Worm (Caenorhabditis elegans) whole organism, young adult: ENCODE measurements around the gene gur-5.

Source experiments
- C17E4.6 ChIP-seq: fragments of 200-800 bp; sonication (Bioruptor generic); IDR thresholded peaks from 2 replicates; pipeline ENCODE4 v1.3.6; 2022; ENCODE audit warnings: missing genetic modification reagents, missing genetic modification characterization, missing compliant biosample characterization
- D2030.7 ChIP-seq: fragments of 200-800 bp; sonication (Bioruptor generic); IDR thresholded peaks from 2 replicates; pipeline ENCODE4 v1.3.6; 2022; ENCODE audit warnings: missing genetic modification reagents, missing genetic modification characterization, missing compliant biosample characterization
- F39B2.1 ChIP-seq: fragments of 200-800 bp; sonication (Bioruptor generic); IDR thresholded peaks from 2 replicates; pipeline ENCODE4 v1.3.6; 2022; ENCODE audit warnings: missing genetic modification reagents, missing genetic modification characterization, missing compliant biosample characterization
- F49E8.2 ChIP-seq: sonication (generic microtip); optimal IDR thresholded peaks from 3 replicates; lab custom pipeline; 2017; ENCODE audit warnings: missing genetic modification characterization, mild to moderate bottlenecking, missing compliant biosample characterization, antibody characterized with exemption, moderate library complexity; ENCODE audit not compliant: insufficient read depth
- F52B5.7 ChIP-seq: sonication (generic microtip); optimal IDR thresholded peaks from 2 replicates; lab custom pipeline; 2016; ENCODE audit warnings: mild to moderate bottlenecking, missing genetic modification characterization, missing compliant biosample characterization
- F57A8.1 ChIP-seq: fragments of 200-800 bp; sonication (Bioruptor generic); optimal IDR thresholded peaks from 2 replicates; lab custom pipeline; 2018; ENCODE audit warnings: mild to moderate bottlenecking, missing genetic modification characterization, moderate library complexity, missing compliant biosample characterization
- K11D2.4 ChIP-seq: fragments of 200-800 bp; sonication (Bioruptor generic); IDR thresholded peaks from 2 replicates; pipeline ENCODE4 v1.3.6; 2022; ENCODE audit warnings: missing genetic modification reagents, missing genetic modification characterization, missing compliant biosample characterization
- K12H6.12 ChIP-seq: fragments of 200-800 bp; sonication (Bioruptor generic); optimal IDR thresholded peaks from 2 replicates; lab custom pipeline; 2018; ENCODE audit warnings: mild to moderate bottlenecking, missing genetic modification characterization, missing compliant biosample characterization
- T26A5.8 ChIP-seq: sonication (generic microtip); optimal IDR thresholded peaks from 2 replicates; lab custom pipeline; 2016; ENCODE audit warnings: missing genetic modification characterization, missing compliant biosample characterization
- Y53F4B.3 ChIP-seq: fragments of 200-800 bp; sonication (Bioruptor generic); IDR thresholded peaks from 2 replicates; pipeline ENCODE4 v1.3.6; 2022; ENCODE audit warnings: missing genetic modification reagents, missing genetic modification characterization, missing compliant biosample characterization
- Y53G8AR.9 ChIP-seq: fragments of 200-800 bp; sonication (Bioruptor generic); conservative IDR thresholded peaks from 2 replicates; pipeline ENCODE4 v1.3.6; 2022; ENCODE audit warnings: missing genetic modification reagents, missing genetic modification characterization, missing compliant biosample characterization
- Y56A3A.18 ChIP-seq: fragments of 200-800 bp; sonication (Bioruptor generic); IDR thresholded peaks from 2 replicates; pipeline ENCODE4 v1.3.6; 2022; ENCODE audit warnings: missing genetic modification reagents, missing genetic modification characterization, missing compliant biosample characterization
- Y79H2A.3 ChIP-seq: fragments of 200-800 bp; sonication (Bioruptor generic); conservative IDR thresholded peaks from 2 replicates; pipeline ENCODE4 v1.3.6; 2022; ENCODE audit warnings: missing genetic modification reagents, missing genetic modification characterization, missing compliant biosample characterization
- aptf-3 ChIP-seq: fragments of 200-800 bp; sonication (Bioruptor generic); IDR thresholded peaks from 2 replicates; pipeline ENCODE4 v1.3.6; 2022; ENCODE audit warnings: missing genetic modification characterization, missing compliant biosample characterization
- atf-7 ChIP-seq: sonication (generic microtip); optimal IDR thresholded peaks from 2 replicates; lab custom pipeline; 2017; ENCODE audit warnings: mild to moderate bottlenecking, missing genetic modification characterization, missing compliant biosample characterization
- ccch-3 ChIP-seq: fragments of 200-800 bp; sonication (Bioruptor generic); optimal IDR thresholded peaks from 2 replicates; lab custom pipeline; 2018; ENCODE audit warnings: mild to moderate bottlenecking, missing genetic modification characterization, missing compliant biosample characterization
- cebp-1 ChIP-seq, 2 experiments: fragments of 200-800 bp in 1 of 2; sonication (Bioruptor generic) in 1 of 2; sonication (generic microtip) in 1 of 2; IDR thresholded peaks in 1 of 2; optimal IDR thresholded peaks in 1 of 2; 2 replicates each; pipeline versions ENCODE4 v1.3.6 to Lab custom; 2017 to 2022; ENCODE audit warnings: missing compliant biosample characterization in 2 of 2, missing genetic modification characterization in 2 of 2, mild to moderate bottlenecking in 1 of 2, missing genetic modification reagents in 1 of 2, moderate library complexity in 1 of 2
- ceh-40 ChIP-seq: fragments of 200-800 bp; sonication (Bioruptor generic); IDR thresholded peaks from 2 replicates; pipeline ENCODE4 v1.3.6; 2022; ENCODE audit warnings: missing genetic modification characterization, missing compliant biosample characterization
- ceh-58 ChIP-seq: fragments of 200-800 bp; sonication (Bioruptor generic); IDR thresholded peaks from 2 replicates; pipeline ENCODE4 v1.3.6; 2022; ENCODE audit warnings: missing genetic modification characterization, missing compliant biosample characterization
- ceh-79 ChIP-seq: sonication (generic microtip); optimal IDR thresholded peaks from 2 replicates; lab custom pipeline; 2017; ENCODE audit warnings: mild to moderate bottlenecking, missing genetic modification characterization, missing compliant biosample characterization
- ceh-91 ChIP-seq: fragments of 200-800 bp; sonication (Bioruptor generic); IDR thresholded peaks from 2 replicates; pipeline ENCODE4 v1.3.6; 2022; ENCODE audit warnings: missing genetic modification reagents, missing genetic modification characterization, missing compliant biosample characterization
- dox-1 ChIP-seq: fragments of 200-800 bp; sonication (Bioruptor generic); IDR thresholded peaks from 2 replicates; pipeline ENCODE4 v1.3.6; 2022; ENCODE audit warnings: missing genetic modification reagents, missing genetic modification characterization, missing compliant biosample characterization
- egl-44 ChIP-seq: fragments of 200-800 bp; sonication (Bioruptor generic); IDR thresholded peaks from 2 replicates; pipeline ENCODE4 v1.3.6; 2022; ENCODE audit warnings: missing genetic modification reagents, missing genetic modification characterization, missing compliant biosample characterization
- egrh-3 ChIP-seq: fragments of 200-800 bp; sonication (Bioruptor generic); IDR thresholded peaks from 2 replicates; pipeline ENCODE4 v1.3.6; 2022; ENCODE audit warnings: missing genetic modification reagents, missing genetic modification characterization, missing compliant biosample characterization
- ets-4 ChIP-seq: fragments of 200-800 bp; sonication (Bioruptor generic); optimal IDR thresholded peaks from 2 replicates; lab custom pipeline; 2018; ENCODE audit warnings: mild to moderate bottlenecking, missing genetic modification characterization, missing compliant biosample characterization
- gei-17 ChIP-seq: fragments of 200-800 bp; sonication (Bioruptor generic); optimal IDR thresholded peaks from 2 replicates; lab custom pipeline; 2018; ENCODE audit warnings: mild to moderate bottlenecking, missing genetic modification characterization, missing compliant biosample characterization
- hlh-26 ChIP-seq: fragments of 200-800 bp; sonication (Bioruptor generic); conservative IDR thresholded peaks from 2 replicates; pipeline ENCODE4 v1.3.6; 2022; ENCODE audit warnings: missing genetic modification reagents, missing genetic modification characterization, missing compliant biosample characterization
- lin-26 ChIP-seq: fragments of 200-800 bp; sonication (Bioruptor generic); IDR thresholded peaks from 2 replicates; pipeline ENCODE4 v1.3.6; 2022; ENCODE audit warnings: missing genetic modification reagents, missing genetic modification characterization, missing compliant biosample characterization
- lin-40 ChIP-seq: sonication (generic microtip); optimal IDR thresholded peaks from 2 replicates; lab custom pipeline; 2016; ENCODE audit warnings: missing genetic modification characterization, mild to moderate bottlenecking, missing compliant biosample characterization, missing genotype, missing genetic modification reagents
- lsl-1 ChIP-seq: fragments of 200-800 bp; sonication (Bioruptor generic); optimal IDR thresholded peaks from 2 replicates; lab custom pipeline; 2018; ENCODE audit warnings: mild to moderate bottlenecking, missing genetic modification characterization, moderate library complexity, missing compliant biosample characterization
- madf-10 ChIP-seq: sonication (generic microtip); optimal IDR thresholded peaks from 2 replicates; lab custom pipeline; 2016; ENCODE audit warnings: mild to moderate bottlenecking, missing genetic modification characterization, missing compliant biosample characterization
- mcd-1 ChIP-seq: fragments of 200-800 bp; sonication (Bioruptor generic); IDR thresholded peaks from 2 replicates; pipeline ENCODE4 v1.3.6; 2022; ENCODE audit warnings: missing genetic modification reagents, missing genetic modification characterization, missing compliant biosample characterization
- mxl-1 ChIP-seq: sonication (generic microtip); optimal IDR thresholded peaks from 2 replicates; lab custom pipeline; 2016; ENCODE audit warnings: missing genetic modification characterization, missing compliant biosample characterization
- nfya-2 ChIP-seq: fragments of 200-800 bp; sonication (Bioruptor generic); IDR thresholded peaks from 2 replicates; pipeline ENCODE4 v1.3.6; 2022; ENCODE audit warnings: missing genetic modification reagents, missing genetic modification characterization, missing compliant biosample characterization
- pha-4 ChIP-seq: fragments of 150-350 bp; sonication (generic microtip); optimal IDR thresholded peaks from 2 replicates; lab custom pipeline; 2014; ENCODE audit warnings: missing biosample characterization, missing genetic modification reagents, missing genetic modification characterization
- rcor-1 ChIP-seq: fragments of 200-800 bp; sonication (Bioruptor generic); IDR thresholded peaks from 2 replicates; pipeline ENCODE4 v1.3.6; 2022; ENCODE audit warnings: missing genetic modification reagents, missing genetic modification characterization, missing compliant biosample characterization
- sdz-38 ChIP-seq: sonication (generic microtip); optimal IDR thresholded peaks from 2 replicates; lab custom pipeline; 2016; ENCODE audit warnings: missing genotype, missing genetic modification characterization, missing compliant biosample characterization
- sea-2 ChIP-seq: fragments of 200-800 bp; sonication (Bioruptor generic); IDR thresholded peaks from 2 replicates; pipeline ENCODE4 v1.3.6; 2022; ENCODE audit warnings: missing genetic modification characterization, missing compliant biosample characterization
- snpc-1.1 ChIP-seq: sonication (generic microtip); optimal IDR thresholded peaks from 2 replicates; lab custom pipeline; 2017; ENCODE audit warnings: missing genetic modification characterization, mild to moderate bottlenecking, missing compliant biosample characterization, antibody characterized with exemption, moderate library complexity, missing genotype, missing genetic modification reagents; ENCODE audit not compliant: insufficient read depth
- snpc-1.3 ChIP-seq: sonication (generic microtip); optimal IDR thresholded peaks from 2 replicates; lab custom pipeline; 2017; ENCODE audit warnings: missing genetic modification characterization, mild to moderate bottlenecking, missing compliant biosample characterization, antibody characterized with exemption, moderate library complexity, missing genotype, missing genetic modification reagents; ENCODE audit not compliant: insufficient read depth
- snpc-4 ChIP-seq, 5 experiments: fragments of 150-350 bp in 1 of 5; sonication (generic microtip) in 4 of 5; optimal IDR thresholded peaks; 2 replicates each; lab custom pipeline; 2014 to 2018; ENCODE audit warnings: missing genetic modification characterization in 5 of 5, missing biosample characterization in 3 of 5, antibody characterized with exemption in 2 of 5, mild to moderate bottlenecking in 2 of 5, missing compliant biosample characterization in 2 of 5, missing genotype in 2 of 5, moderate library complexity in 2 of 5, missing genetic modification reagents in 1 of 5
- somi-1 ChIP-seq: fragments of 200-800 bp; sonication (Bioruptor generic); optimal IDR thresholded peaks from 2 replicates; lab custom pipeline; 2018; ENCODE audit warnings: mild to moderate bottlenecking, missing genetic modification characterization, missing compliant biosample characterization
- ztf-22 ChIP-seq: fragments of 200-800 bp; sonication (Bioruptor generic); optimal IDR thresholded peaks from 2 replicates; lab custom pipeline; 2018; ENCODE audit warnings: mild to moderate bottlenecking, missing genetic modification characterization, moderate library complexity, missing compliant biosample characterization
- ztf-25 ChIP-seq: fragments of 200-800 bp; sonication (Bioruptor generic); IDR thresholded peaks from 2 replicates; pipeline ENCODE4 v1.3.6; 2022; ENCODE audit warnings: missing genetic modification reagents, missing genetic modification characterization, missing compliant biosample characterization
- ztf-3 ChIP-seq: fragments of 200-800 bp; sonication (Bioruptor generic); optimal IDR thresholded peaks from 2 replicates; lab custom pipeline; 2018; ENCODE audit warnings: mild to moderate bottlenecking, missing genetic modification characterization, missing compliant biosample characterization
- ztf-6 ChIP-seq: fragments of 200-800 bp; sonication (Bioruptor generic); IDR thresholded peaks from 2 replicates; pipeline ENCODE4 v1.3.6; 2022; ENCODE audit warnings: missing genetic modification reagents, missing genetic modification characterization, missing compliant biosample characterization

The gur-5 gene

ce11 chrII:5336660-5337494 lies 51.7 kb downstream of the gur-5 start (continued):
- TF ChIP-seq egl-44 (GFP tag; lab: Robert Waterston, UW) = no peak
- peak; percentile 40; the same call in 1 of the 2 replicates for TF ChIP-seq dox-1 (GFP tag; lab: Robert Waterston, UW)
- no peak for TF ChIP-seq ccch-3 (GFP tag; lab: Kevin White, UChicago)
- 0 out of 2 replicates have a peak, but pooled peaks have one; percentile 44 for TF ChIP-seq lin-26
- no peak for TF ChIP-seq ceh-79 (tag; lab: Kevin White, UChicago)
- no peak for TF ChIP-seq snpc-1.1 (tag; lab: Kevin White, UChicago)
- TF ChIP-seq C17E4.6 = no peak
- no peak for TF ChIP-seq aptf-3
- no peak for TF ChIP-seq sea-2
- no peak for TF ChIP-seq F57A8.1 (GFP tag; lab: Kevin White, UChicago)
- no peak for TF ChIP-seq Y53G8AR.9 (GFP tag; lab: Robert Waterston, UW)
- no peak for TF ChIP-seq Y56A3A.18 (GFP tag; lab: Robert Waterston, UW)
- TF ChIP-seq Y79H2A.3 (GFP tag; lab: Robert Waterston, UW) = no peak
- peak; percentile 45 for TF ChIP-seq somi-1 (GFP tag; lab: Kevin White, UChicago)
- TF ChIP-seq ceh-58 = no peak
- TF ChIP-seq gei-17 (GFP tag; lab: Kevin White, UChicago) = no peak
- no peak for TF ChIP-seq rcor-1 (GFP tag; lab: Robert Waterston, UW)
- TF ChIP-seq snpc-1.3 (tag; lab: Kevin White, UChicago) = no peak
- no peak for TF ChIP-seq sdz-38
- TF ChIP-seq F52B5.7 (tag; lab: Kevin White, UChicago) = no peak
- TF ChIP-seq ztf-22 = no peak
- TF ChIP-seq mcd-1 = peak; percentile 40; the same call in 1 of the 2 replicates
- TF ChIP-seq ceh-40 = 0 out of 2 replicates have a peak, but pooled peaks have one; percentile 43
- peak; percentile 67 for TF ChIP-seq lin-40 (tag; lab: Kevin White, UChicago)
- TF ChIP-seq hlh-26 = no peak
- TF ChIP-seq lsl-1 (GFP tag; lab: Kevin White, UChicago) = no peak
- no peak for TF ChIP-seq pha-4
- TF ChIP-seq K11D2.4 (GFP tag; lab: Robert Waterston, UW) = peak; percentile 66
- TF ChIP-seq nfya-2 (GFP tag; lab: Robert Waterston, UW) = no peak
- no peak for TF ChIP-seq F49E8.2 (tag; lab: Kevin White, UChicago)
- no peak for TF ChIP-seq Y53F4B.3 (GFP tag; lab: Robert Waterston, UW)
- no peak for TF ChIP-seq T26A5.8 (tag; lab: Kevin White, UChicago)
- no peak for TF ChIP-seq F39B2.1 (GFP tag; lab: Robert Waterston, UW)
- TF ChIP-seq egrh-3 (GFP tag; lab: Robert Waterston, UW) = no peak
- peak; percentile 15 for TF ChIP-seq madf-10 (tag; lab: Kevin White, UChicago)
- no peak for TF ChIP-seq ztf-25 (GFP tag; lab: Robert Waterston, UW)
- no peak for TF ChIP-seq mxl-1 (tag; lab: Kevin White, UChicago)
- TF ChIP-seq ets-4 (GFP tag; lab: Kevin White, UChicago) = no peak
- peak; percentile 27 for TF ChIP-seq atf-7
- no peak for TF ChIP-seq ceh-91 (GFP tag; lab: Robert Waterston, UW)
- no peak for TF ChIP-seq D2030.7 (GFP tag; lab: Robert Waterston, UW)
- no peak for TF ChIP-seq cebp-1 (GFP tag; IDR thresholded peaks at IDR 0.05; lab: Robert Waterston, UW)
- peak; percentile 69 for TF ChIP-seq cebp-1 (tag; optimal IDR thresholded peaks at IDR 0.05; lab: Kevin White, UChicago)
- no peak for TF ChIP-seq ztf-6 (GFP tag; lab: Robert Waterston, UW)
- TF ChIP-seq ztf-3 = no peak
- no peak for TF ChIP-seq snpc-4 (GFP tag; optimal IDR thresholded peaks at IDR 0.05; lab: Kevin White, UChicago)
- TF ChIP-seq snpc-4 (tag; optimal IDR thresholded peaks at IDR 0.05; lab: Kevin White, UChicago) = peak in 2 of 4 experiments; percentile 3 to 34
- no peak for TF ChIP-seq K12H6.12 (tag; lab: Kevin White, UChicago)
